Worm (Caenorhabditis elegans): ENCODE results near the gene iff-2.

iff-2 gene

ce11 chrII:8569038-8569977 is 8.1 kb upstream of the iff-2 start, which contains the start of the genes col-38 and rpl-5 (continued):
- no peak for TF ChIP-seq lir-3 (tag; optimal IDR thresholded peaks at IDR 0.05)
- no peak for TF ChIP-seq lin-1 (GFP tag; IDR thresholded peaks at IDR 0.05)
- TF ChIP-seq Y105C5A.15 (GFP tag; IDR thresholded peaks at IDR 0.05) = no peak
- no peak for TF ChIP-seq zip-11 (GFP tag; IDR thresholded peaks at IDR 0.05)
- no peak for TF ChIP-seq nhr-10 (tag; optimal IDR thresholded peaks at IDR 0.05)
- no peak for TF ChIP-seq pha-4 (GFP tag; IDR thresholded peaks at IDR 0.05)
- peak; percentile 84 for TF ChIP-seq pha-4 (tag; optimal IDR thresholded peaks at IDR 0.05)
- no peak for TF ChIP-seq F26F4.8 (GFP tag; conservative IDR thresholded peaks at IDR 0.05)
- TF ChIP-seq dmd-8 (GFP tag; IDR thresholded peaks at IDR 0.05) = no peak
- no peak for TF ChIP-seq nhr-76 (tag; optimal IDR thresholded peaks at IDR 0.05)
- no peak for TF ChIP-seq tra-1 (GFP tag; IDR thresholded peaks at IDR 0.05)

- TF ChIP-seq zip-11 (GFP tag; IDR thresholded peaks at IDR 0.05) = no peak
- 0 out of 2 replicates have a peak, but pooled peaks have one; percentile 69 for TF ChIP-seq egl-43 (GFP tag; IDR thresholded peaks at IDR 0.05)
- peak; percentile 63 for TF ChIP-seq set-16 (GFP tag; IDR thresholded peaks at IDR 0.05)
- peak; percentile 53; the same call in 1 of the 2 replicates for TF ChIP-seq T26A8.4 (GFP tag; IDR thresholded peaks at IDR 0.05)
- TF ChIP-seq saeg-2 (GFP tag; IDR thresholded peaks at IDR 0.05) = 0 out of 2 replicates have a peak, but pooled peaks have one; percentile 19
- no peak for TF ChIP-seq nhr-76 (tag; optimal IDR thresholded peaks at IDR 0.05)
- TF ChIP-seq nhr-111 (GFP tag; optimal IDR thresholded peaks at IDR 0.05) = no peak
- TF ChIP-seq hif-1 (tag; optimal IDR thresholded peaks at IDR 0.05) = no peak
- no peak for TF ChIP-seq egl-27 (tag; optimal IDR thresholded peaks at IDR 0.05)
- TF ChIP-seq fkh-10 (GFP tag; optimal IDR thresholded peaks at IDR 0.05) = no peak
- TF ChIP-seq unc-62 (GFP tag; optimal IDR thresholded peaks at IDR 0.05 in 1 of 2) = peak in 1 of 2 experiments; percentile 69
- no peak for TF ChIP-seq unc-62 (tag; optimal IDR thresholded peaks at IDR 0.05)
Measured at ce11 chrII:8568234-8568969, 7.2 kb upstream of the iff-2 start.

ce11 chrII:8566806-8567266 is 5.7 kb upstream of the iff-2 start, which contains the start of gene F54C9.3:
Gene F54C9.3 (minus strand): TSS chrII:8566856.
- TF ChIP-seq nhr-48 (tag; optimal IDR thresholded peaks at IDR 0.05) (peak; percentile 30), cey-2 (tag; optimal IDR thresholded peaks at IDR 0.05; ENCODE audit: borderline replicate concordance, insufficient read depth) (no peak), nhr-77 (tag; optimal IDR thresholded peaks at IDR 0.05) (peak; percentile 93), hmg-1.1 (GFP tag; IDR thresholded peaks at IDR 0.05) (no peak), snpc-1.2 (GFP tag; IDR thresholded peaks at IDR 0.05) (no peak), php-3 (GFP tag; IDR thresholded peaks at IDR 0.05) (peak; percentile 99), hlh-30 (tag; optimal IDR thresholded peaks at IDR 0.05; ENCODE audit: insufficient read depth) (peak; percentile 50), jun-1 (tag; optimal IDR thresholded peaks at IDR 0.05) (peak; percentile 67), dmd-6 (GFP tag; IDR thresholded peaks at IDR 0.05) (peak; percentile 92), lin-29 (GFP tag; IDR thresholded peaks at IDR 0.05) (no peak), nhr-102 (tag; optimal IDR thresholded peaks at IDR 0.05) (peak; percentile 3), lin-1 (GFP tag; IDR thresholded peaks at IDR 0.05) (peak; percentile 62), ceh-20 (GFP tag; IDR thresholded peaks at IDR 0.05) (peak; percentile 96), tra-1 (GFP tag; IDR thresholded peaks at IDR 0.05) (peak; percentile 75; the same call in 1 of the 2 replicates), T20F7.1 (GFP tag; optimal IDR thresholded peaks at IDR 0.05) (peak; percentile 48), daf-16 (GFP tag; optimal IDR thresholded peaks at IDR 0.05) (peak in 1 of 2 experiments; percentile 14), daf-16 (tag; optimal IDR thresholded peaks at IDR 0.05) (peak; percentile 84), lsy-2 (tag; optimal IDR thresholded peaks at IDR 0.05) (peak in 1 of 2 experiments; percentile 35), hlh-11 (tag; optimal IDR thresholded peaks at IDR 0.05) (peak; percentile 82), ama-1 (optimal IDR thresholded peaks at IDR 0.05) (peak; percentile 25), nhr-6 (tag; optimal IDR thresholded peaks at IDR 0.05) (no peak), egl-27 (tag; optimal IDR thresholded peaks at IDR 0.05) (no peak), mep-1 (tag; optimal IDR thresholded peaks at IDR 0.05) (peak; percentile 68), zfp-3 (GFP tag; conservative IDR thresholded peaks at IDR 0.05) (no peak), dve-1 (tag; optimal IDR thresholded peaks at IDR 0.05; ENCODE audit: insufficient read depth) (peak; percentile 92), pqm-1 (tag; optimal IDR thresholded peaks at IDR 0.05) (peak; percentile 91), nhr-28 (tag; optimal IDR thresholded peaks at IDR 0.05) (peak; percentile 95)
